Worm (Caenorhabditis elegans) whole organism, L3 larva: ENCODE data around the gene F54D5.3.
A peak's percentile ranks its signal among the peaks of the same experiment; 100 is the strongest.

Experiments used
- R02D3.7 ChIP-seq: fragments of 150-350 bp; optimal IDR thresholded peaks from 2 replicates; lab custom pipeline; 2014; ENCODE audit warnings: missing biosample characterization, missing genetic modification characterization
- ZK546.5 ChIP-seq: sonication (generic microtip); optimal IDR thresholded peaks from 2 replicates; lab custom pipeline; 2017; ENCODE audit warnings: missing biosample characterization, missing genetic modification characterization
- ama-1 ChIP-seq: fragments of 150-350 bp; optimal IDR thresholded peaks from 2 replicates; lab custom pipeline; 2018
- ceh-28 ChIP-seq: fragments of 150-350 bp; optimal IDR thresholded peaks from 2 replicates; lab custom pipeline; 2014; ENCODE audit warnings: missing biosample characterization, missing genetic modification reagents, missing genetic modification characterization
- ceh-82 ChIP-seq: fragments of 150-350 bp; optimal IDR thresholded peaks from 2 replicates; lab custom pipeline; 2014; ENCODE audit warnings: missing biosample characterization, missing genetic modification characterization
- ceh-9 ChIP-seq: sonication (generic microtip); optimal IDR thresholded peaks from 2 replicates; lab custom pipeline; 2018; ENCODE audit warnings: missing biosample characterization, missing genetic modification characterization
- daf-12 ChIP-seq: fragments of 150-350 bp; optimal IDR thresholded peaks from 2 replicates; lab custom pipeline; 2014; ENCODE audit warnings: missing biosample characterization, missing genetic modification reagents, missing genetic modification characterization
- egl-27 ChIP-seq: sonication (generic microtip); optimal IDR thresholded peaks from 4 replicates; lab custom pipeline; 2017; ENCODE audit warnings: missing biosample characterization, missing genetic modification reagents, missing genetic modification characterization
- egl-5 ChIP-seq: fragments of 150-350 bp; optimal IDR thresholded peaks from 2 replicates; lab custom pipeline; 2017; ENCODE audit warnings: missing biosample characterization, missing genetic modification reagents, missing genetic modification characterization, inconsistent platforms
- elt-1 ChIP-seq: fragments of 150-350 bp; optimal IDR thresholded peaks from 2 replicates; lab custom pipeline; 2014; ENCODE audit warnings: missing biosample characterization, missing genetic modification characterization
- elt-2 ChIP-seq: sonication (generic microtip); optimal IDR thresholded peaks from 2 replicates; lab custom pipeline; 2016; ENCODE audit warnings: missing genetic modification reagents, mild to moderate bottlenecking, missing genetic modification characterization, missing compliant biosample characterization
- elt-3 ChIP-seq, 3 experiments: fragments of 150-350 bp in 1 of 3; sonication (generic microtip) in 2 of 3; optimal IDR thresholded peaks; 2 replicates in 2 of 3; 4 replicates in 1 of 3; lab custom pipeline; 2014 to 2017; ENCODE audit warnings: missing biosample characterization in 3 of 3, missing genetic modification characterization in 3 of 3
- eor-1 ChIP-seq, 2 experiments: fragments of 150-350 bp; optimal IDR thresholded peaks; 2 replicates each; lab custom pipeline; 2014 to 2018; ENCODE audit warnings: missing biosample characterization in 2 of 2, missing genetic modification characterization in 2 of 2
- fkh-10 ChIP-seq: sonication (generic microtip); optimal IDR thresholded peaks from 2 replicates; lab custom pipeline; 2017; ENCODE audit warnings: missing biosample characterization, missing genetic modification reagents, missing genetic modification characterization
- fkh-2 ChIP-seq: fragments of 150-350 bp; optimal IDR thresholded peaks from 2 replicates; lab custom pipeline; 2014; ENCODE audit warnings: missing biosample characterization, missing genetic modification reagents, missing genetic modification characterization
- fos-1 ChIP-seq: fragments of 150-350 bp; optimal IDR thresholded peaks from 2 replicates; lab custom pipeline; 2014; ENCODE audit warnings: missing biosample characterization, missing genetic modification characterization
- hmg-11 ChIP-seq: sonication (generic microtip); optimal IDR thresholded peaks from 2 replicates; lab custom pipeline; 2016; ENCODE audit warnings: missing genetic modification characterization, missing compliant biosample characterization
- jun-1 ChIP-seq: fragments of 150-350 bp; optimal IDR thresholded peaks from 2 replicates; lab custom pipeline; 2014; ENCODE audit warnings: missing biosample characterization, missing genetic modification reagents, missing genetic modification characterization
- lin-15B ChIP-seq: fragments of 150-350 bp; optimal IDR thresholded peaks from 2 replicates; lab custom pipeline; 2014; ENCODE audit warnings: missing biosample characterization, missing genetic modification characterization
- lin-39 ChIP-seq: fragments of 150-350 bp; optimal IDR thresholded peaks from 2 replicates; lab custom pipeline; 2018; ENCODE audit warnings: missing biosample characterization, missing genetic modification reagents, missing genetic modification characterization
- lsy-12 ChIP-seq: sonication (generic microtip); optimal IDR thresholded peaks from 2 replicates; lab custom pipeline; 2016; ENCODE audit warnings: mild to moderate bottlenecking, missing genetic modification characterization, missing compliant biosample characterization
- mdl-1 ChIP-seq: fragments of 150-350 bp; optimal IDR thresholded peaks from 2 replicates; lab custom pipeline; 2014; ENCODE audit warnings: missing biosample characterization, missing genetic modification characterization
- nfya-1 ChIP-seq: sonication (generic microtip); optimal IDR thresholded peaks from 2 replicates; lab custom pipeline; 2017; ENCODE audit warnings: missing genetic modification characterization, mild to moderate bottlenecking, missing compliant biosample characterization, antibody characterized with exemption, moderate library complexity; ENCODE audit not compliant: insufficient read depth
- nhr-11 ChIP-seq: fragments of 150-350 bp; optimal IDR thresholded peaks from 2 replicates; lab custom pipeline; 2014; ENCODE audit warnings: missing biosample characterization, missing genetic modification characterization
- nhr-12 ChIP-seq: fragments of 150-350 bp; optimal IDR thresholded peaks from 2 replicates; lab custom pipeline; 2014; ENCODE audit warnings: missing biosample characterization, missing genetic modification characterization
- nhr-23 ChIP-seq: fragments of 150-350 bp; optimal IDR thresholded peaks from 2 replicates; lab custom pipeline; 2014; ENCODE audit warnings: missing biosample characterization, missing genetic modification reagents, missing genetic modification characterization
- nhr-237 ChIP-seq: fragments of 150-350 bp; optimal IDR thresholded peaks from 2 replicates; lab custom pipeline; 2014; ENCODE audit warnings: missing biosample characterization, missing genetic modification characterization
- nhr-25 ChIP-seq: sonication (generic microtip); optimal IDR thresholded peaks from 2 replicates; lab custom pipeline; 2017; ENCODE audit warnings: missing biosample characterization, missing genetic modification characterization
- nhr-28 ChIP-seq: fragments of 150-350 bp; optimal IDR thresholded peaks from 2 replicates; lab custom pipeline; 2014; ENCODE audit warnings: missing biosample characterization, missing genetic modification characterization
- nhr-43 ChIP-seq: sonication (generic microtip); optimal IDR thresholded peaks from 2 replicates; lab custom pipeline; 2016; ENCODE audit warnings: mild to moderate bottlenecking, missing genetic modification characterization, missing compliant biosample characterization; ENCODE audit not compliant: poor library complexity, severe bottlenecking
- nhr-67 ChIP-seq: fragments of 150-350 bp; optimal IDR thresholded peaks from 2 replicates; lab custom pipeline; 2014; ENCODE audit warnings: missing biosample characterization, missing genetic modification characterization
- nhr-77 ChIP-seq: fragments of 150-350 bp; optimal IDR thresholded peaks from 2 replicates; lab custom pipeline; 2014; ENCODE audit warnings: missing biosample characterization, missing genetic modification characterization
- pha-4 ChIP-seq: fragments of 150-350 bp; optimal IDR thresholded peaks from 2 replicates; lab custom pipeline; 2014; ENCODE audit warnings: missing biosample characterization, missing genetic modification reagents, missing genetic modification characterization
- pqm-1 ChIP-seq: fragments of 150-350 bp; optimal IDR thresholded peaks from 2 replicates; lab custom pipeline; 2017; ENCODE audit warnings: missing biosample characterization, missing genetic modification characterization, inconsistent platforms
- sea-2 ChIP-seq: fragments of 150-350 bp; sonication (generic microtip); optimal IDR thresholded peaks from 4 replicates; lab custom pipeline; 2014; ENCODE audit warnings: missing biosample characterization, missing genetic modification reagents, missing genetic modification characterization
- skn-1 ChIP-seq: fragments of 150-350 bp; optimal IDR thresholded peaks from 2 replicates; lab custom pipeline; 2014; ENCODE audit warnings: missing biosample characterization, missing genetic modification characterization
- snpc-4 ChIP-seq: fragments of 150-350 bp; optimal IDR thresholded peaks from 2 replicates; lab custom pipeline; 2014; ENCODE audit warnings: missing biosample characterization, missing genetic modification characterization
- tbx-2 ChIP-seq: sonication (generic microtip); optimal IDR thresholded peaks from 2 replicates; lab custom pipeline; 2016; ENCODE audit warnings: mild to moderate bottlenecking, missing genetic modification characterization, missing compliant biosample characterization
- unc-39 ChIP-seq: sonication (generic microtip); optimal IDR thresholded peaks from 4 replicates; lab custom pipeline; 2017; ENCODE audit warnings: missing biosample characterization, missing genetic modification characterization
- unc-62 ChIP-seq: fragments of 150-350 bp; sonication (generic microtip); optimal IDR thresholded peaks from 4 replicates; lab custom pipeline; 2014; ENCODE audit warnings: missing biosample characterization, missing genetic modification reagents, missing genetic modification characterization
- zag-1 ChIP-seq: fragments of 150-350 bp; optimal IDR thresholded peaks from 2 replicates; lab custom pipeline; 2014; ENCODE audit warnings: missing biosample characterization, missing genetic modification characterization
- ztf-11 ChIP-seq: fragments of 150-350 bp; optimal IDR thresholded peaks from 2 replicates; lab custom pipeline; 2014; ENCODE audit warnings: missing biosample characterization, missing genetic modification characterization
- ztf-4 ChIP-seq: fragments of 150-350 bp; optimal IDR thresholded peaks from 2 replicates; lab custom pipeline; 2014; ENCODE audit warnings: missing biosample characterization, missing genetic modification characterization

F54D5.3 gene

ce11 chrII:11619171-11619570 is 47.6 kb downstream of the F54D5.3 start (continued):
- TF ChIP-seq ZK546.5 (no peak), elt-2 (peak; percentile 95), fos-1 (tag; lab: Kevin White, UChicago) (no peak)

- TF ChIP-seq ceh-82 (tag; lab: Kevin White, UChicago) (peak; percentile 55), nhr-67 (no peak), jun-1 (peak; percentile 75), nhr-77 (tag; lab: Kevin White, UChicago) (peak; percentile 5), egl-27 (peak; percentile 69), snpc-4 (peak; percentile 80), ama-1 (lab: Kevin White, UChicago) (no peak), lin-15B (tag; lab: Kevin White, UChicago) (peak; percentile 45), egl-5 (tag; lab: Kevin White, UChicago) (peak; percentile 51), hmg-11 (tag; lab: Kevin White, UChicago) (peak; percentile 87), ztf-4 (tag; lab: Kevin White, UChicago) (peak; percentile 5), fkh-2 (tag; lab: Kevin White, UChicago) (no peak), lsy-12 (tag; lab: Kevin White, UChicago) (peak; percentile 54), sea-2 (GFP tag; lab: Kevin White, UChicago) (no peak), elt-3 (tag; optimal IDR thresholded peaks at IDR 0.05; lab: Kevin White, UChicago) (peak in 1 of 3 experiments; percentile 42), ceh-9 (tag; lab: Kevin White, UChicago) (no peak), nfya-1 (tag; lab: Kevin White, UChicago) (peak; percentile 95), zag-1 (tag; lab: Kevin White, UChicago) (peak; percentile 54), ceh-28 (tag; lab: Kevin White, UChicago) (peak; percentile 78), nhr-28 (tag; lab: Kevin White, UChicago) (no peak), skn-1 (tag; lab: Kevin White, UChicago) (peak; percentile 15), fos-1 (tag; lab: Kevin White, UChicago) (no peak), nhr-23 (tag; lab: Kevin White, UChicago) (peak; percentile 83), nhr-11 (peak; percentile 18), fkh-10 (GFP tag; lab: Kevin White, UChicago) (no peak), mdl-1 (tag; lab: Kevin White, UChicago) (peak; percentile 41), unc-62 (GFP tag; lab: Kevin White, UChicago) (peak; percentile 68), pqm-1 (tag; lab: Kevin White, UChicago) (peak; percentile 47), pha-4 (tag; lab: Kevin White, UChicago) (peak; percentile 85), elt-1 (no peak), nhr-12 (tag; lab: Kevin White, UChicago) (no peak), tbx-2 (tag; lab: Kevin White, UChicago) (peak; percentile 77), nhr-43 (tag; lab: Kevin White, UChicago) (peak; percentile 88), daf-12 (peak; percentile 76), nhr-237 (tag; lab: Kevin White, UChicago) (no peak), eor-1 (tag; optimal IDR thresholded peaks at IDR 0.05; lab: Kevin White, UChicago) (no peak), nhr-25 (peak; percentile 81), lin-39 (peak; percentile 4), elt-2 (peak; percentile 81), R02D3.7 (tag; lab: Kevin White, UChicago) (peak; percentile 41), ztf-11 (no peak), unc-39 (no peak)
These were observed 48.4 kb downstream of the F54D5.3 start for ce11 chrII:11619895-11620439.
